Worm (Caenorhabditis elegans) whole organism, L2 larva: ENCODE measurements around the gene faah-2.

Experiments
- Y55F3AM.14 ChIP-seq: fragments of 200-800 bp; sonication (Bioruptor generic); optimal IDR thresholded peaks from 2 replicates; lab custom pipeline; 2018; ENCODE audit warnings: mild to moderate bottlenecking, missing genetic modification characterization, missing compliant biosample characterization
- aly-2 ChIP-seq: fragments of 150-350 bp; optimal IDR thresholded peaks from 2 replicates; lab custom pipeline; 2014; ENCODE audit warnings: missing biosample characterization, missing genetic modification characterization
- ama-1 ChIP-seq: fragments of 150-350 bp; optimal IDR thresholded peaks from 2 replicates; lab custom pipeline; 2018; ENCODE audit warnings: inconsistent platforms
- ceh-82 ChIP-seq: fragments of 150-350 bp; optimal IDR thresholded peaks from 2 replicates; lab custom pipeline; 2014; ENCODE audit warnings: missing biosample characterization, missing genetic modification characterization
- fos-1 ChIP-seq: fragments of 150-350 bp; optimal IDR thresholded peaks from 2 replicates; lab custom pipeline; 2014; ENCODE audit warnings: missing biosample characterization, missing genetic modification characterization
- mdl-1 ChIP-seq, 2 experiments: fragments of 150-350 bp in 1 of 2; sonication (generic microtip) in 1 of 2; optimal IDR thresholded peaks; 2 replicates each; lab custom pipeline; 2017; ENCODE audit warnings: missing biosample characterization in 2 of 2, missing genetic modification characterization in 2 of 2
- nhr-11 ChIP-seq: fragments of 150-350 bp; optimal IDR thresholded peaks from 2 replicates; lab custom pipeline; 2014; ENCODE audit warnings: missing biosample characterization, missing genetic modification characterization
- nhr-12 ChIP-seq: fragments of 150-350 bp; optimal IDR thresholded peaks from 2 replicates; lab custom pipeline; 2014; ENCODE audit warnings: missing biosample characterization, missing genetic modification characterization
- nhr-23 ChIP-seq: fragments of 150-350 bp; optimal IDR thresholded peaks from 2 replicates; lab custom pipeline; 2014; ENCODE audit warnings: missing biosample characterization, missing genetic modification reagents, missing genetic modification characterization
- nhr-237 ChIP-seq: fragments of 150-350 bp; optimal IDR thresholded peaks from 2 replicates; lab custom pipeline; 2014; ENCODE audit warnings: missing biosample characterization, missing genetic modification characterization
- nhr-25 ChIP-seq: fragments of 150-350 bp; sonication (generic microtip); optimal IDR thresholded peaks from 3 replicates; lab custom pipeline; 2014; ENCODE audit warnings: missing biosample characterization, missing genetic modification characterization
- unc-62 ChIP-seq: fragments of 150-350 bp; optimal IDR thresholded peaks from 2 replicates; lab custom pipeline; 2014; ENCODE audit warnings: missing biosample characterization, missing genetic modification reagents, missing genetic modification characterization

DNA sequence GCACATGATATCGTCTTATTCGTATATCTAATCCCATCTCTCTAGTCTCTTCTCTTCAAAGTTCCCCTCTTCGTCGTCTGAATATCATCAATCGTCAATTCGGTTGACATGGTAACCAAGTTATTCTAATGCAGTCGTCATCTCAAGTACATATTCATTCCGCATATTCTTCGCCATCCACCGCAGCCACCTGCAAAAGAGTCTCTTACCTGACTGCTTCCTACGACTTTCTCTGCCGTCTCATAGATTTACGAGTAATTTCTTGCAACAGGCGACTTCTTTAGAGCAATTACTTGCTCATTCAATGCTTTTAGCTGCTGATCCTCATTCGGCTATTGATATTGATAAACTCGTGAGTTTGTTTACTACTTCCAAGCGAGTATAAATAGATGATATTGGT is 24.8 kb upstream of the faah-2 start:
- TF ChIP-seq fos-1 (tag; lab: Kevin White, UChicago) (no peak), Y55F3AM.14 (no peak), nhr-12 (tag; lab: Kevin White, UChicago) (no peak), nhr-11 (tag; lab: Kevin White, UChicago) (no peak), nhr-237 (no peak), nhr-23 (tag; lab: Kevin White, UChicago) (no peak), unc-62 (GFP tag; lab: Kevin White, UChicago) (no peak), ama-1 (no peak), mdl-1 (tag; optimal IDR thresholded peaks at IDR 0.05; lab: Kevin White, UChicago) (no peak), aly-2 (tag; lab: Kevin White, UChicago) (no peak), ceh-82 (tag; lab: Kevin White, UChicago) (no peak), nhr-25 (no peak)
